Worm (Caenorhabditis elegans) whole organism, L4 larva: Measurements from ENCODE around the gene F54C8.7.

Experiments used
- fkh-10 ChIP-seq: fragments of 150-350 bp; optimal IDR thresholded peaks from 2 replicates; lab custom pipeline; 2014; ENCODE audit warnings: missing biosample characterization, missing genetic modification reagents, missing genetic modification characterization
- fos-1 ChIP-seq: fragments of 150-350 bp; optimal IDR thresholded peaks from 2 replicates; lab custom pipeline; 2014; ENCODE audit warnings: missing biosample characterization, missing genetic modification characterization
- lsy-2 ChIP-seq, 2 experiments: fragments of 150-350 bp in 1 of 2; sonication (generic microtip) in 1 of 2; optimal IDR thresholded peaks; 2 replicates each; lab custom pipeline; 2014 to 2017; ENCODE audit warnings: missing biosample characterization in 2 of 2, missing genetic modification characterization in 2 of 2
- nhr-25 ChIP-seq: sonication (generic microtip); optimal IDR thresholded peaks from 2 replicates; lab custom pipeline; 2017; ENCODE audit warnings: missing genetic modification characterization, mild to moderate bottlenecking, missing compliant biosample characterization, antibody characterized with exemption, moderate library complexity, borderline replicate concordance; ENCODE audit not compliant: insufficient read depth
- nhr-6 ChIP-seq: fragments of 150-350 bp; optimal IDR thresholded peaks from 2 replicates; lab custom pipeline; 2014; ENCODE audit warnings: missing biosample characterization, missing genetic modification characterization
- nhr-77 ChIP-seq: fragments of 150-350 bp; optimal IDR thresholded peaks from 2 replicates; lab custom pipeline; 2014; ENCODE audit warnings: missing biosample characterization, missing genetic modification characterization
- pha-4 ChIP-seq, 2 experiments: fragments of 150-350 bp in 1 of 2; fragments of 200-800 bp in 1 of 2; sonication (Bioruptor generic) in 1 of 2; IDR thresholded peaks in 1 of 2; optimal IDR thresholded peaks in 1 of 2; 2 replicates each; pipeline versions ENCODE4 v1.3.6 to Lab custom; 2014 to 2022; ENCODE audit warnings: missing genetic modification characterization in 2 of 2, missing genetic modification reagents in 2 of 2, missing biosample characterization in 1 of 2, missing compliant biosample characterization in 1 of 2
- snpc-4 ChIP-seq: fragments of 150-350 bp; optimal IDR thresholded peaks from 2 replicates; lab custom pipeline; 2014; ENCODE audit warnings: missing biosample characterization, missing genetic modification characterization
- unc-39 ChIP-seq: sonication (generic microtip); optimal IDR thresholded peaks from 2 replicates; lab custom pipeline; 2017; ENCODE audit warnings: missing biosample characterization, missing genetic modification characterization
- zfp-3 ChIP-seq: fragments of 200-800 bp; sonication (Bioruptor generic); conservative IDR thresholded peaks from 2 replicates; pipeline ENCODE4 v1.3.6; 2022; ENCODE audit warnings: missing genetic modification reagents, missing genetic modification characterization, missing compliant biosample characterization

DNA sequence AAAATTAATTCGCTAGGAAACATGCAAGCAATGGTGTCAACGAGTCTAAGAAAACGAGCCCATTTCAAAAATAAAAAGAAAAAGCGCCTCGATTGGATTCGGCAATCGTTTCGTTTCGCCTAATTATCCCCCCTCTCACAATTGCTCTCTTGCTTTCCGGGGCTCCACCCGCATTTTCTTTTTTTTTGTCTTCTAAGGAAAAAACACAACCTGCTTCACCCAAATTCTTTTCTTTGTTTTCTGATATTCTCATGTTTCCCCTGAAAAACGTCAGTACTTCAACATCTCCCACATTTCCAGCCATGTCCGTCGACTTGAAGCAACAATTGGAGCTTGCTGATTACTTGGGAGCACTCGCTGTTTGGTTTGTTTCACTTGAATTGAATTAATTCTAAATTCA, 34.6 kb upstream of the F54C8.7 start, which contains the start of gene nlp-36:
- TF ChIP-seq nhr-77 (no peak), unc-39 (tag; lab: Kevin White, UChicago) (no peak), nhr-25 (no peak), snpc-4 (tag; lab: Kevin White, UChicago) (no peak), pha-4 (GFP tag; IDR thresholded peaks at IDR 0.05; lab: Robert Waterston, UW) (no peak), pha-4 (tag; optimal IDR thresholded peaks at IDR 0.05; lab: Kevin White, UChicago) (no peak), fkh-10 (no peak), lsy-2 (tag; optimal IDR thresholded peaks at IDR 0.05; lab: Kevin White, UChicago) (no peak), nhr-6 (tag; lab: Kevin White, UChicago) (no peak), fos-1 (tag; lab: Kevin White, UChicago) (no peak), zfp-3 (GFP tag; lab: Robert Waterston, UW) (no peak)
